Worm (Caenorhabditis elegans) whole organism, L4 larva: ENCODE data around the gene srd-50.

Experiments
- F10B5.3 ChIP-seq: sonication (generic microtip); optimal IDR thresholded peaks from 2 replicates; lab custom pipeline; 2016; ENCODE audit warnings: mild to moderate bottlenecking, missing genetic modification characterization, missing compliant biosample characterization
- Y48G9A.11 ChIP-seq: fragments of 200-800 bp; sonication (Bioruptor generic); IDR thresholded peaks from 2 replicates; pipeline ENCODE4 v1.3.6; 2022; ENCODE audit warnings: missing genetic modification reagents, missing genetic modification characterization, missing compliant biosample characterization
- ZK546.5 ChIP-seq, 2 experiments: sonication (generic microtip); optimal IDR thresholded peaks; 2 replicates each; lab custom pipeline; 2017; ENCODE audit warnings: missing biosample characterization in 2 of 2, missing genetic modification characterization in 2 of 2
- aha-1 ChIP-seq: fragments of 150-350 bp; peaks from one replicate; lab custom pipeline; 2014; ENCODE audit warnings: missing biosample characterization, missing genetic modification characterization
- ceh-62 ChIP-seq: sonication (generic microtip); optimal IDR thresholded peaks from 2 replicates; lab custom pipeline; 2017; ENCODE audit warnings: missing biosample characterization, missing genetic modification characterization
- ceh-82 ChIP-seq: sonication (generic microtip); optimal IDR thresholded peaks from 2 replicates; lab custom pipeline; 2017; ENCODE audit warnings: missing biosample characterization, missing genetic modification characterization
- daf-16 ChIP-seq, 3 experiments: sonication (generic microtip); optimal IDR thresholded peaks; 2 replicates each; lab custom pipeline; 2016 to 2017; ENCODE audit warnings: missing genetic modification characterization in 3 of 3, missing genetic modification reagents in 3 of 3, mild to moderate bottlenecking in 2 of 3, missing compliant biosample characterization in 2 of 3, missing biosample characterization in 1 of 3, moderate library complexity in 1 of 3
- daf-8 ChIP-seq: fragments of 200-800 bp; sonication (Bioruptor generic); IDR thresholded peaks from 2 replicates; pipeline ENCODE4 v1.3.6; 2022; ENCODE audit warnings: missing genetic modification characterization, missing compliant biosample characterization
- dpl-1 ChIP-seq: fragments of 150-350 bp; optimal IDR thresholded peaks from 2 replicates; lab custom pipeline; 2014; ENCODE audit warnings: missing biosample characterization, missing genetic modification reagents, missing genetic modification characterization
- duxl-1 ChIP-seq: sonication (generic microtip); optimal IDR thresholded peaks from 2 replicates; lab custom pipeline; 2016; ENCODE audit warnings: mild to moderate bottlenecking, missing genetic modification characterization, moderate library complexity, missing compliant biosample characterization; ENCODE audit not compliant: poor library complexity
- egl-43 ChIP-seq: fragments of 200-800 bp; sonication (Bioruptor generic); IDR thresholded peaks from 2 replicates; pipeline ENCODE4 v1.3.6; 2022; ENCODE audit warnings: missing genetic modification reagents, missing genetic modification characterization, missing compliant biosample characterization
- fkh-10 ChIP-seq: fragments of 150-350 bp; optimal IDR thresholded peaks from 2 replicates; lab custom pipeline; 2014; ENCODE audit warnings: missing biosample characterization, missing genetic modification reagents, missing genetic modification characterization
- hlh-30 ChIP-seq: sonication (generic microtip); optimal IDR thresholded peaks from 2 replicates; lab custom pipeline; 2017; ENCODE audit warnings: antibody characterized with exemption, mild to moderate bottlenecking, missing genetic modification characterization, missing compliant biosample characterization; ENCODE audit not compliant: insufficient read depth
- hmg-1.1 ChIP-seq: fragments of 200-800 bp; sonication (Bioruptor generic); IDR thresholded peaks from 2 replicates; pipeline ENCODE4 v1.3.6; 2022; ENCODE audit warnings: missing genetic modification reagents, missing genetic modification characterization, missing compliant biosample characterization
- lin-13 ChIP-seq: fragments of 150-350 bp; optimal IDR thresholded peaks from 2 replicates; lab custom pipeline; 2014; ENCODE audit warnings: missing biosample characterization, missing genetic modification reagents, missing genetic modification characterization
- lin-15B ChIP-seq: fragments of 150-350 bp; sonication (generic microtip); optimal IDR thresholded peaks from 3 replicates; lab custom pipeline; 2014; ENCODE audit warnings: missing biosample characterization, missing genetic modification characterization
- lin-29 ChIP-seq: fragments of 200-800 bp; sonication (Bioruptor generic); IDR thresholded peaks from 2 replicates; pipeline ENCODE4 v1.3.6; 2022; ENCODE audit warnings: missing genetic modification reagents, missing genetic modification characterization, missing compliant biosample characterization
- lin-39 ChIP-seq: fragments of 150-350 bp; optimal IDR thresholded peaks from 2 replicates; lab custom pipeline; 2014; ENCODE audit warnings: missing biosample characterization, missing genetic modification reagents, missing genetic modification characterization
- lir-3 ChIP-seq: sonication (generic microtip); optimal IDR thresholded peaks from 2 replicates; lab custom pipeline; 2016; ENCODE audit warnings: mild to moderate bottlenecking, missing genetic modification characterization, missing compliant biosample characterization
- madf-9 ChIP-seq: fragments of 200-800 bp; sonication (Bioruptor generic); conservative IDR thresholded peaks from 2 replicates; pipeline ENCODE4 v1.3.6; 2022; ENCODE audit warnings: missing genetic modification reagents, missing genetic modification characterization, missing compliant biosample characterization
- mdt-29 ChIP-seq: fragments of 200-800 bp; sonication (Bioruptor generic); IDR thresholded peaks from 2 replicates; pipeline ENCODE4 v1.3.6; 2022; ENCODE audit warnings: missing genetic modification reagents, missing genetic modification characterization, missing compliant biosample characterization
- mep-1 ChIP-seq: fragments of 150-350 bp; sonication (generic microtip); optimal IDR thresholded peaks from 3 replicates; lab custom pipeline; 2014; ENCODE audit warnings: missing biosample characterization, missing genetic modification characterization
- nhr-6 ChIP-seq: fragments of 150-350 bp; optimal IDR thresholded peaks from 2 replicates; lab custom pipeline; 2014; ENCODE audit warnings: missing biosample characterization, missing genetic modification characterization
- nhr-77 ChIP-seq: fragments of 150-350 bp; optimal IDR thresholded peaks from 2 replicates; lab custom pipeline; 2014; ENCODE audit warnings: missing biosample characterization, missing genetic modification characterization
- php-3 ChIP-seq: fragments of 200-800 bp; sonication (Bioruptor generic); IDR thresholded peaks from 2 replicates; pipeline ENCODE4 v1.3.6; 2022; ENCODE audit warnings: missing genetic modification reagents, missing genetic modification characterization, missing compliant biosample characterization
- set-16 ChIP-seq: fragments of 200-800 bp; sonication (Bioruptor generic); IDR thresholded peaks from 2 replicates; pipeline ENCODE4 v1.3.6; 2022; ENCODE audit warnings: missing genetic modification reagents, missing genetic modification characterization, missing compliant biosample characterization
- skn-1 ChIP-seq: fragments of 150-350 bp; optimal IDR thresholded peaks from 2 replicates; lab custom pipeline; 2014; ENCODE audit warnings: missing biosample characterization, missing genetic modification characterization
- snpc-4 ChIP-seq: fragments of 150-350 bp; optimal IDR thresholded peaks from 2 replicates; lab custom pipeline; 2014; ENCODE audit warnings: missing biosample characterization, missing genetic modification characterization
- spr-1 ChIP-seq: sonication (generic microtip); optimal IDR thresholded peaks from 2 replicates; lab custom pipeline; 2016; ENCODE audit warnings: mild to moderate bottlenecking, missing genetic modification characterization, missing compliant biosample characterization
- tag-97 ChIP-seq: fragments of 200-800 bp; sonication (Bioruptor generic); IDR thresholded peaks from 2 replicates; pipeline ENCODE4 v1.3.6; 2022; ENCODE audit warnings: missing genetic modification characterization, missing compliant biosample characterization
- tra-1 ChIP-seq: fragments of 200-800 bp; sonication (Bioruptor generic); IDR thresholded peaks from 2 replicates; pipeline ENCODE4 v1.3.6; 2022; ENCODE audit warnings: missing genetic modification reagents, missing genetic modification characterization, missing compliant biosample characterization
- unc-62 ChIP-seq, 3 experiments: fragments of 150-350 bp in 1 of 3; sonication (generic microtip); optimal IDR thresholded peaks in 2 of 3; peaks in 1 of 3; 1 replicate in 1 of 3; 2 replicates in 2 of 3; lab custom pipeline; 2014 to 2017; ENCODE audit warnings: missing biosample characterization in 3 of 3, missing genetic modification characterization in 3 of 3, missing genetic modification reagents in 3 of 3, missing genotype in 1 of 3
- vab-7 ChIP-seq: fragments of 200-800 bp; sonication (Bioruptor generic); IDR thresholded peaks from 2 replicates; pipeline ENCODE4 v1.3.6; 2022; ENCODE audit warnings: missing genetic modification reagents, missing genetic modification characterization, missing compliant biosample characterization

Gene srd-50

ce11 chrX:13510997-13511396 is 29.4 kb upstream of the srd-50 start, which contains the start of gene col-185:
Gene col-185, minus strand, starts transcription at chrX:13511097.
- TF ChIP-seq lin-39 (tag; lab: Kevin White, UChicago) (no peak), mdt-29 (GFP tag; lab: Robert Waterston, UW) (no peak), unc-62 (GFP tag; optimal IDR thresholded peaks at IDR 0.05 in 1 of 2; lab: Kevin White, UChicago) (peak in 1 of 2 experiments; percentile 40), unc-62 (tag; optimal IDR thresholded peaks at IDR 0.05; lab: Kevin White, UChicago) (no peak)

ce11 chrX:13510234-13510837 is 28.7 kb upstream of the srd-50 start:
- TF ChIP-seq egl-43 (GFP tag; lab: Robert Waterston, UW) (peak; percentile 65; the same call in 1 of the 2 replicates), set-16 (GFP tag; lab: Robert Waterston, UW) (peak; percentile 98), ZK546.5 (tag; optimal IDR thresholded peaks at IDR 0.05; lab: Kevin White, UChicago) (no peak)

ce11 chrX:13507233-13507632 is 25.6 kb upstream of the srd-50 start, which contains the start of gene H06A10.1:
Gene H06A10.1, plus strand, starts transcription at chrX:13507533.
- no peak for TF ChIP-seq madf-9 (GFP tag; lab: Robert Waterston, UW)
- no peak for TF ChIP-seq fkh-10 (GFP tag; lab: Kevin White, UChicago)
- no peak for TF ChIP-seq F10B5.3
- TF ChIP-seq nhr-6 = no peak
- no peak for TF ChIP-seq hlh-30 (tag; lab: Kevin White, UChicago)
- no peak for TF ChIP-seq daf-16 (GFP tag; optimal IDR thresholded peaks at IDR 0.05; lab: Kevin White, UChicago)
- no peak for TF ChIP-seq daf-16 (tag; optimal IDR thresholded peaks at IDR 0.05; lab: Kevin White, UChicago)
- TF ChIP-seq lir-3 (tag; lab: Kevin White, UChicago) = no peak
- TF ChIP-seq lin-29 (GFP tag; lab: Robert Waterston, UW) = no peak

- TF ChIP-seq daf-8 (GFP tag; lab: Robert Waterston, UW) (no peak), php-3 (GFP tag; lab: Robert Waterston, UW) (no peak), duxl-1 (tag; lab: Kevin White, UChicago) (no peak), hmg-1.1 (GFP tag; lab: Robert Waterston, UW) (no peak), mep-1 (tag; lab: Kevin White, UChicago) (no peak), lin-15B (tag; lab: Kevin White, UChicago) (no peak), lin-13 (GFP tag; lab: Kevin White, UChicago) (no peak), ZK546.5 (tag; optimal IDR thresholded peaks at IDR 0.05; lab: Kevin White, UChicago) (no peak), vab-7 (GFP tag; lab: Robert Waterston, UW) (no peak), nhr-77 (tag; lab: Kevin White, UChicago) (no peak), Y48G9A.11 (GFP tag; lab: Robert Waterston, UW) (no peak), snpc-4 (no peak), ceh-62 (tag; lab: Kevin White, UChicago) (no peak), tag-97 (GFP tag; lab: Robert Waterston, UW) (no peak), ceh-82 (tag; lab: Kevin White, UChicago) (no peak), dpl-1 (GFP tag; lab: Kevin White, UChicago) (no peak), skn-1 (no peak), tra-1 (no peak)
Observed at ce11 chrX:13506493-13506892, 24.9 kb upstream of the srd-50 start.

ce11 chrX:13506043-13506442 is 24.4 kb upstream of the srd-50 start:
- TF ChIP-seq spr-1 (tag; lab: Kevin White, UChicago) (no peak), aha-1 (peak; percentile 74)
- TF ChIP-seq, all 104 proteins: peak for 1
